Fruit fly (Drosophila melanogaster) S2 (cell line): ENCODE results near the gene CG8924.

Experiments
- CG8478 ChIP-seq: fragments of >200 bp; optimal IDR thresholded peaks from 2 replicates; lab custom pipeline; 2018
- CTCF ChIP-seq, 2 experiments: fragments of >200 bp; optimal IDR thresholded peaks; 2 replicates each; lab custom pipeline; 2018

CG8924 gene

DNA sequence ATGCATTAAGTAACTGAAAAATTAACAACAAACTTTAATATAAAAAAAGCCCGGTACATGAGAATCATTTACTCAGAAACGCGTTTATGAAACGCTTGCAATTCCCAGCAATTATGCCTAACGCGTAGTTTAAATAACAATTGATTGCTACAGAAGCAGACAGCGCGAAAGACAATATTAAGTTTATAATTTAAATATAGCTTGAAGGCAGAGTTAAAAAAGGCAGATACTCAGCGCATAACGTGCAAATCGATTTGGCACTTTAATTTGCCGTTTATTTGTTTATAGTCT is at the start of gene CG8924:
TSS of gene CG8924 (plus strand) at position 122 of the 291 bp plus-strand sequence.
- no peak for TF ChIP-seq CG8478
- TF ChIP-seq CTCF (optimal IDR thresholded peaks at IDR 0.05; lab: Kevin White, UChicago) = no peak

DNA sequence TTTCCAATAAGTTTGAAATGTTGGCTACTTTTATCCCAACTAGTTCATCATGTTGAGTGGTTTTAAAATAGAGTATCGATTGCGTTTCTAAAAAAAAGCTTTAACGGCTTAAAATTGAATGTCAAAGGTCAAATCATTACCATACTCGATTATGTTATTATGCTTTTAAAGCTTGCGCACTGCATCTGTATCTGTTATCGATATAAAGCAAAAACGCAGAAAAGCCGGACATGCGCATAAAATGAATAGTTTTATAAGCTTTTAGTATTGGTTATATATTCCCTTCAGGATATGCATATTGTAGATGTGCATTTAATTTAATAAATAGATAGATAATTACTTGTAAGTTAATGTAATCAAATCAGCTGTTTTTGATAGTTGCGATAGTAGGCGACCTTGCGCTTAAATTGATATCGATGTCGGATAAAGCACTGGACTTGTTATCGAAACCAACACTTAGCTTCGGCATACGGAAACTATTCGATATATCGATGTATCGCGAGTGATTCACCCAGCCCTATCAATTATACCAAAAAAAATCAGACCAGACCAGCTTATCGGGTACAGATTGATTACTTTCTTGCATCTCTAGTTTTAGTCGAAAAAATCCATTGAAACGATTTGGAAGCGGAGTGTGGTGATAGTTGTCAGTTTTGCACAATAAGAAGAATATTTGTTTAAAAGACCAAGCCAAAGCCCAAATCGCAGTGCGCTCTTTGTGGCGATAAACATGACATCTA is 49.1 kb upstream of the CG8924 start, which contains the start of gene shi:
TSS of gene shi (plus strand) at position 511 of the 740 bp plus-strand sequence.
- TF ChIP-seq CTCF (optimal IDR thresholded peaks at IDR 0.05; lab: Kevin White, UChicago) (no peak), CG8478 (no peak)

DNA sequence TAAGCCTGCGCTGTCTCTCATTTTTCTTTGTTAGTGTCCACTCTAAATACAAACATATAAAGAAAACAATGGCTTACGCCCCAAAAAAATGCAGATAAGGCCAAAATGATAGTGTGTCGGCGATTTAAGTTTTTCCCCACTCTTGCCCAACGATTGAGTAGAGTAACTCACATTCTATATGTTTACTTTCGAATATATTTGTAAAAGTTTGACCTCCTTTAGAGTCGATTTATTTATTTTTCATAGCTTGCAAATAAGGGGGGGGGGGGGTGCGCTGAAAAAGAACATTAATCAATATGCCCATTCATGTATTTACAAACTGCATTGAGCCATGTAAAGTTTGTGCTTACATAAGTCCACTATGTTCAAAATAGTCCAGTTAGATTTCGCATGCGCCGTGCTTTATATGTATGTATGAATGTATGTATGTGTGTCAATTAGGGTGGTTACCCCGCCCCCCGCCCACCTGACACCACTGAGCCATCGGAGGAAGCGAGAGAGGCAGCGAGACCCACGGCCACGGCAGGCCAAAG is 47.1 kb upstream of the CG8924 start:
- no peak for TF ChIP-seq CG8478
- no peak for TF ChIP-seq CTCF (optimal IDR thresholded peaks at IDR 0.05; lab: Kevin White, UChicago)

DNA sequence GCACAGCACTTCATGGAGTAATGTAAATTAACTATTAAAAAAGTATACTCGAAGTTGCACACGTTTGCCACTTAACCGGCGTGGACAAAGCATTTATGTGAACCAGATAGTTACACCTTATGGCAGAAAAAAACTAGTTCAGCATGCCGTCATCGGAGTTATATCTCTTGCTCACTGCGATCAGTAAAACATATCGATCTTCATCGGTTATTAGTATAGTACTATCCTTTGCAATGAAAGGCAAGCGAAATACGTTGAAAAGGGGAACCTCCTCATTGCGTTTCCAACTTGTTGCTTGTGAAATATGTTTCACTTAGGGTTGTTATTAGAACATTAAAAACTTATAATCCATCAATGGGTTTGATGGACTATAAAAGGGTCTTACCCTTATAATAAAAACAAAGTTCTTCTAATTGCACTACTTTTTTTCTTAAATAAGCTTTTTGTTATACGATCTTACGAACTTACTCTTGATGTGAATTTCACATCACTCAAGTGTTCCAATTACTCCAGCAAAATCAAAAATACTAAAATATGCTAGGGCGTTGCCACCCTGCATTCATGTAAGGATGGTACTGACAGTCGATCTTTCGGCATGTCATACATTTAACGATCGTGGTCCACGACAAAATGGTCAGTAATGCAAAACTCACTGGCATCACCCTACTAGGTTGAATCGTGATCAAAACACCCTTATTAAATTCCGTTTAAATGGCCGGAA is 31.2 kb upstream of the CG8924 start, which contains the start of gene CycD:
TSS of gene CycD (minus strand) at position 113 of the 721 bp plus-strand sequence.
- TF ChIP-seq CG8478 (no peak), CTCF (optimal IDR thresholded peaks at IDR 0.05; lab: Kevin White, UChicago) (no peak)

DNA sequence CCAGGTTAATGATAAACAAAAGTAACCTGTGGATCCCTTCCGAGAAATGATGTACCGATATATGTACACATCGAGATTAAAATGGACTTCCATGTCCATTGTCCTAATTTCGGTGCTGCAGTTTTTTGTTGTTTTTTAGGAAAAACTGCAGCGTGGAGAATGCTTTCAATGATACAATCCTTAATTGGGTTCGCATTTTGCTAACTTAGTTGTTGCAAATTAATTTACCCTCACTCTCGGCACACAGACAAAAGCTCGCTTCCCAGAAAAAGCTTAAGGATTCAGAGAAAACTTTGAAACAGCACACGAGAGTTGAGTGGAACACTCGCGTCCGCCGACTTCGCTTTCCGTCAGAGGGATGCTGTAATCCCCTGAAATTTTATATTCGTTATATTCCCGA is 30.3 kb upstream of the CG8924 start, which contains the start of gene Lrp4:
TSS of gene Lrp4 (plus strand) at position 301 of the 400 bp plus-strand sequence.
- TF ChIP-seq CTCF (optimal IDR thresholded peaks at IDR 0.05; lab: Kevin White, UChicago) (no peak), CG8478 (no peak)

DNA sequence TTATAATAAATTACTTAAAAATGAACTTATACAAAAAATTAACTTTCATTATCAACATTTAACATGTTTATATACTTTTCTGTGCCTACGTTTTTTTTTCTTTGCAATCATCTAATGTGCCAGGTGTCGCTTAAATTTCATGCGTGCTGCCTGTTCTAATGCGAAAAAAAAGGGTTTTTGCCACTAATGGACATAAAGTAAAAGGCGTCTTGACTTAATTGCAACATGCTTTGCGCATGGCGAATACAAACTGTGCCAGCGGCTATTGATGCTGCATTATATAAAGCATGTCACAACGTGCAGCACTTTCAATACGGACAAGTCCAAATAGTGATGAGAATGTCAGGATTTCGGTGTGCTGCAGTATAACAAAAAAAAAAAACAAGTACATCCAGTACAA is 19.2 kb upstream of the CG8924 start, which contains the start of gene CG8916:
TSS of gene CG8916 (plus strand) at position 301 of the 400 bp plus-strand sequence.
- no peak for TF ChIP-seq CTCF (optimal IDR thresholded peaks at IDR 0.05; lab: Kevin White, UChicago)
- no peak for TF ChIP-seq CG8478

DNA sequence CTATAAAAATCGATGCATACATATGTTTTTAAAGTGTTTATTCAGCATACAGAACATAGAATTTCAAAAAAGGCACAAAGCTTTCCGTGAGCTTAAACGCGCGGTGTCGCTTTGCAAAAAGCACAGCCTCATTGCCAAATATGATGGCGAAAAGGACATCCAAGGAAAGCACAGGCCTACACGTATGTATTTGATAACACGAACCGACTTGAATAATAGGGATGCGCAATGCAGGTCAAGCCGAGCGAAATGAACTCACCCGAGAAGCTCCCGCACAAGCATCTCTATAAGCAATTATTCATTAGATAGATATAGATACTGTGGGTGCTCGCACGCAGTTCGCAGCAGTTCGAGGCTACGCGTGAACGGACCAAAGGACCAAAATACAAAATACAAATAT is 16.1 kb upstream of the CG8924 start, which contains the start of gene Lcch3:
TSS of gene Lcch3 (plus strand) at position 301 of the 400 bp plus-strand sequence.
- TF ChIP-seq CTCF (optimal IDR thresholded peaks at IDR 0.05; lab: Kevin White, UChicago) (no peak), CG8478 (no peak)

DNA sequence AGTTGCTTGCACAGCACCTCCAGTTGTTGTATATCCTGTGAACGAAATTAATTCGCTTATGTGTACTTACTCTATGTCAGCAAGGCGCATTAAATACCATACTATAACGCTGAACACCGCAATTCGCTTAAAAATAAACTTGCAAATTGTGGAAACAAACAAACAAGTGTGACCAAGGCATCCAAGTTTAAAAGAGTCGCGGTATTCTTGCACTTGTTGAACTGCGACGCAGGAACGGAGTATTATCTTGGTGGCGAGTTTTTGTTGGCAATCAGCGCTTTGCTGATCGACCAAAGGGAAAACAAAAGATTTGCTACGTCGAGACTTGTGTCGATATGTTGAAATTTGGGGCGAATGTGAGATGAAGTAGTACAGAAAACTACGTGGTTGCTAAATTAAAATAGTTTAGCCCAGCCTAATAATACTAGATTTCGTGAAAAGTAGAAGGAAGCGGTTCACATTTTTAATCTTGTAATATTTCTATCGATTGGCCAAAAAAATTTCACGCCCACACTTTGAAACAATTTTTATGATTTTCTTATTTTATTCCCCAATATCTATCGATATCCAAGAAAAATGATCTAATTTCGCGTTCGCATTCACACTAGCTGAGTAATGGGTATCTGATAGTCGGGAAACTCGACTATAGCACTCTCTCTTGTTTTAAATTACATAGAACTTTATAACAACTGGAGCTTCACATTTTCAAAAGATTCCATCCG is 7.2 kb upstream of the CG8924 start, which contains the start of gene Ranbp16:
TSS of gene Ranbp16 (minus strand) at position 364 of the 722 bp plus-strand sequence.
- no peak for TF ChIP-seq CTCF (optimal IDR thresholded peaks at IDR 0.05; lab: Kevin White, UChicago)
- TF ChIP-seq CG8478 = no peak

DNA sequence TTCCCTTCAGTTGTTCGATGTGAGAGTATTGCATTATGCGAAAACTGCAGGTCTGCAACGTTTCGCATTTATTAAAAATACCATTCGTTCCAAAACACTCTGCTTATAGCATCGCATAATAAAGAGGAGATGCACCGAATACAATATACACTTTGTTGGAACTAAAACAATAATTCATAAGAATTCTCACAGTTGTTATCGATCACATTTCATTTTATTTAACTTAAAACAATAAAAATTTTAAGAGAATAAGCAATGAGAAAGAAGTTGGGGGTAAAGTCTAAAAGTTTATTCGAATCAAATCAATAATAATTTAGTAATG is 6.7 kb upstream of the CG8924 start:
- no peak for TF ChIP-seq CG8478
- TF ChIP-seq CTCF (optimal IDR thresholded peaks at IDR 0.05; lab: Kevin White, UChicago) = no peak

DNA sequence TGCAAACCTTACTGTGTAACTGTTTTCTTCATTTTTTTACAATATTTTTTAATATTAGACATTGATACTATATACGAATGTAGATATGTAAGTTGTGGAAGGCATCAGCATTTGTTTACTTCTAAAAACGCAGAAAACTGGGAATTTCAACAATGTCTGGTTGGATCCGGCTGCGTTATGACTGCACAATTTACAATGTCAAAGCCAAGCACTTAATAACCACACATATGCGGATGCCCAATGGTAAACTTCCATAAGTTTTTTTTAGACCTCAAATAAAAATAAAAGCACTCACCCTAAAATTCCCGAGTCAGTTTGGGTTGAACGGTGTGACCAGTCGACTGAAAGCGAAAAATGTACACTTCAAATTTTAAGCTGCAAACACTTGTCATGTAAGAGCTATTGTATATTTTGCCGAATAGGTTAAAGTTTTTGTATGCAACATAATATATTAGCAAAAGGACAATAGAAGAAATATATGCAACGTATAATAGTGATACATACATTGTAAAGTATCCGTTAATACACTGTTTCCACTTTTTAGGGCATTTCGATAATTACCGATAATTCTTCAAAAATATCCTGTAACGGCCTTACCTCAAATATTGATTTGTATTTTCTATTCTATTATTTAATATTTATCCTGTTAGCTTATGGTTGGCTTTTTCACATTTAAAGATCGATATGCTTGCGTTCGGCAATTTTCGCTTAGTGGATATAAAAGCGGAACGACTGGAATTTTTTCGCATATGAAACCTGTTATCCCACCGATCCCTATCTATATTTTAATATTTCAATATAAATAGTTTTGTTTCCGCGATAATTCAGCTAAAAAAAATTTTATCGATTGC is 547 bp upstream of the CG8924 start, which contains the start of gene Stim:
TSS of gene Stim (minus strand) at position 347 of the 851 bp plus-strand sequence.
- TF ChIP-seq CTCF (optimal IDR thresholded peaks at IDR 0.05; lab: Kevin White, UChicago) (no peak), CG8478 (no peak)

DNA sequence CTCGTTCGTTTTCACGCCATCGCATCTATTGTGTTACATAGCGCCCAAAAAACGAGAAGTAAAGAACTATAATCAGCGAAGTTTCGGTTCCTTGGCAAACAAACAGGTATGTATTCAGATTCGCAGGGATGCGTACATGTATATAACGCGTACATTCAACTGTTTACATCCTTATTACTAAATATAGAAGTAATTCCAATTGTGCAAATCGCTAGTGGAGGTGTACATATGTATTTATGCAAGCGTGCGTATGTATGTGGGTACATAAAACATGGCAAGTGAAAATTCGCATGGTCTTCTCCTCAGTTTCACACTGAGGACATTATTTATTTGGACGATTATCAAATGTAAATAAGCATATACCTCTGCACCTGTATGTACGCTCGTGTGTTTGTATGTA is 650 bp downstream of the CG8924 start:
- TF ChIP-seq CTCF (optimal IDR thresholded peaks at IDR 0.05; lab: Kevin White, UChicago) (no peak), CG8478 (no peak)

DNA sequence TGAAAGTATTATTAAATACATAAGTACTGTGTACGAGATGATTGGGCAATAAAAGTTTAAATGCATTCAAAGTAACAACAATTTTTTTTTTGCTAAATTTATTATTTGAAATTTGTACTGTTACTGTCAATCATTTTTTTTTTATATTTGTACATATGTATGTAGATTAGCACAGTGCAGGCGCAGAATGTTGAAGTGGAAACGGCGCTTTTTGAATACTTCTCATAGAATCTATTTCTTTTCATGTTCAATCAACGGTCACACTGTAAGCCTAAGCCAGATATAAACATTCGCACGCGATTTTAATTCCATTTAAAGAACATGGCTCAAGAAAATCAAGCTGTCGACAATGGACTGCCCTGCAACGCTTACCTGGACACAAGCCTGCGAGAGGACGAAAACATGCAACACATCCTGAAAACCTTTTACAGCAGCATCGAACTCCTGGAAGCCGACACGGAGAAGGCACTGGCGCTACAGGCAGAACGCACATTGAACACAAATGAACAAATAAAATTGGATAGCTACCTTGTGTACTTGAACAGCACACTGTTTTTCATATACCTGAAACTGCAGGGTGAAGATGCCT is 4.0 kb downstream of the CG8924 start, which contains the start of gene Rrp47:
TSS of gene Rrp47 (plus strand) at position 163 of the 589 bp plus-strand sequence.
- TF ChIP-seq CG8478 (no peak), CTCF (optimal IDR thresholded peaks at IDR 0.05; lab: Kevin White, UChicago) (no peak)

DNA sequence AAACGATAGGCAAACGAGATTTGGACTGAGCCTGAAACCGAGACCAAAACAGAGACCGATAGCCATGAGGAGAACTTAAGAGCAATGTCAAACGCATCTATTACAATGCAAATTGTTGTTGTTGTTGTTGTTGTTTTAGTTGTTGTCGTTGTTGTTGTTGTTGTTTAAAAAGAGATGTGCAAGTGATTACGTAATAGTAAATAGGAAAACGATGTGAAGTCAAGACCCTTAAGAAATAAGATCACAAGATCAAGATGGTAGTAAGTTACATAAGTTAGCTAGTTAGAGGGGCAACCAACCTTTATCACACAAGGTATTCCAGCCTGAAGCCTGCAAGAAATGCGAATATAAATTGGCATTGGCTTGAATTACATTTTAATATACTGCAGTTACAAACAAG is 9.2 kb downstream of the CG8924 start:
- no peak for TF ChIP-seq CG8478
- no peak for TF ChIP-seq CTCF (optimal IDR thresholded peaks at IDR 0.05; lab: Kevin White, UChicago)

DNA sequence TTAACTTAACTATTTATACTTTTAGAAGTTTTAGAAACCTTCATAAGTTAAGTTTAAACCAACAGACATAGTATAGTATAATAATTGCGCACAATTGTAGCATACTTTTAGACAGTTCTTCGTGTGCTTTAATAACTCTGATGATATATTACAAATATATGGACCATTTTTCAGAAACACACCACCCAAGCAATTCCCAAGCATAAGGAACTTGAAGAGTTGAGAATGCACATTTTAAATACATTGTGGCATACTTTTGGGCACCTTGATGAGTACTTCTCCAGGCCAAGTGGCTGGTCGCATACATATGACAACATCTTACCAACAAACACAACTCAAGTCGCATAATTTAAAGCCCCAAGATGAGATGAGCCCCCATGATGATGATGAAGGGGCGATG is 28.7 kb downstream of the CG8924 start:
- TF ChIP-seq CTCF (optimal IDR thresholded peaks at IDR 0.05; lab: Kevin White, UChicago) (no peak), CG8478 (no peak)
